Fruit fly (Drosophila melanogaster) whole organism, adult: ENCODE data around the gene Psf2.

ENCODE experiments used
- CG11617 ChIP-seq: fragments of 200-800 bp; sonication (Bioruptor generic); optimal IDR thresholded peaks from 2 replicates; lab custom pipeline; 2017; ENCODE audit warnings: mild to moderate bottlenecking, missing biosample characterization, missing genetic modification reagents, missing genetic modification characterization
- CG12768 ChIP-seq: fragments of 200-800 bp; sonication (Bioruptor generic); optimal IDR thresholded peaks from 2 replicates; lab custom pipeline; 2017; ENCODE audit warnings: missing biosample characterization, missing genetic modification characterization, mild to moderate bottlenecking, moderate library complexity, missing genetic modification reagents
- CG1620 ChIP-seq: fragments of 200-800 bp; sonication (Bioruptor generic); optimal IDR thresholded peaks from 2 replicates; lab custom pipeline; 2016; ENCODE audit warnings: missing biosample characterization, missing genetic modification characterization
- CG7101 ChIP-seq: fragments of 200-800 bp; sonication (Bioruptor generic); optimal IDR thresholded peaks from 2 replicates; lab custom pipeline; 2018; ENCODE audit warnings: missing biosample characterization, mild to moderate bottlenecking, missing genetic modification characterization, moderate library complexity
- Hr96 ChIP-seq: fragments of 200-800 bp; sonication (Bioruptor generic); optimal IDR thresholded peaks from 2 replicates; lab custom pipeline; 2016; ENCODE audit warnings: missing biosample characterization, missing genetic modification characterization
- Mnt ChIP-seq: fragments of 200-800 bp; sonication (Bioruptor generic); optimal IDR thresholded peaks from 2 replicates; lab custom pipeline; 2016; ENCODE audit warnings: missing biosample characterization, mild to moderate bottlenecking, missing genetic modification characterization
- bab1 ChIP-seq: fragments of 200-800 bp; sonication (Bioruptor generic); optimal IDR thresholded peaks from 3 replicates; lab custom pipeline; 2019; ENCODE audit warnings: missing biosample characterization, mild to moderate bottlenecking, missing genetic modification characterization, moderate library complexity
- kay ChIP-seq: fragments of 200-800 bp; sonication (Bioruptor generic); peaks from one replicate; lab custom pipeline; 2016; ENCODE audit warnings: missing biosample characterization, missing genetic modification characterization, borderline replicate concordance

DNA sequence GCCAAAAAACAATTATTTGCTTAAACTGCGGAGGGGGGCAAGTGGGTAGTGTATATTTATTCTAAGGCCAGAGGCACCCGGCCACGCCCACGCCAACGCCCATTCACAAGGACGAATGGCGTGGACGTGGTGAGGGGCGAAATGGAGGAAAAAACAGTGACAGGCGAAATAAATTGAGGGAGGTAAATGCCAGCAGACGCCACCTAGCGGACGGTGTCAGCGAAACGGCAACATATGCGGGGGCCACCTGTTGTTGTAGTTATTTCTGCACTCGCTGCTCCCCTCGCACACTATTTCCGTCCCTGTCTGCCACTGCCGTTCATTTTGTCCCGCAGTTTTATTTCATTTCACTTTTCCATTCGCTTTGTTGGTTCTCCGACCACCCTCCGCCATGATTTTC is 30.8 kb upstream of the Psf2 start:
- TF ChIP-seq CG12768 (GFP tag; lab: Kevin White, UChicago), result no peak
- no peak for TF ChIP-seq Hr96 (GFP tag; lab: Kevin White, UChicago)
- TF ChIP-seq Mnt (GFP tag; lab: Kevin White, UChicago), result no peak
- no peak for TF ChIP-seq CG11617 (GFP tag; lab: Kevin White, UChicago)
- TF ChIP-seq CG7101 (tag; lab: Kevin White, UChicago), result no peak
- TF ChIP-seq CG1620 (GFP tag; lab: Kevin White, UChicago), result no peak
- peak; percentile 9 for TF ChIP-seq kay (GFP tag; lab: Kevin White, UChicago)
- no peak for TF ChIP-seq bab1
